Fruit fly (Drosophila melanogaster) whole organism, wandering third instar larva: ENCODE data around the gene CG31267.

Experiments used
- Abd-B ChIP-seq: fragments of >200 bp; optimal IDR thresholded peaks from 2 replicates; lab custom pipeline; 2017; ENCODE audit warnings: missing biosample characterization, missing genetic modification characterization
- CrebA ChIP-seq: fragments of 200-800 bp; sonication (Bioruptor generic); optimal IDR thresholded peaks from 2 replicates; lab custom pipeline; 2016; ENCODE audit warnings: missing biosample characterization, mild to moderate bottlenecking, missing genetic modification characterization, borderline replicate concordance
- Dfd ChIP-seq: fragments of >200 bp; optimal IDR thresholded peaks from 2 replicates; lab custom pipeline; 2017; ENCODE audit warnings: missing biosample characterization, missing genetic modification characterization
- GATAd ChIP-seq: sonication (Bioruptor generic); optimal IDR thresholded peaks from 2 replicates; lab custom pipeline; 2016; ENCODE audit warnings: missing biosample characterization, missing genetic modification characterization
- HLH106 ChIP-seq: fragments of 200-800 bp; optimal IDR thresholded peaks from 3 replicates; lab custom pipeline; 2019; ENCODE audit warnings: missing biosample characterization, mild to moderate bottlenecking, missing genetic modification characterization, moderate library complexity
- Hr83 ChIP-seq: fragments of 200-300 bp; sonication (Bioruptor generic); optimal IDR thresholded peaks from 2 replicates; lab custom pipeline; 2016; ENCODE audit warnings: missing biosample characterization, mild to moderate bottlenecking, missing genetic modification characterization, moderate library complexity; ENCODE audit not compliant: poor library complexity, severe bottlenecking
- Jra ChIP-seq: sonication (Bioruptor generic); optimal IDR thresholded peaks from 2 replicates; lab custom pipeline; 2016; ENCODE audit warnings: missing biosample characterization, missing genetic modification characterization
- Mio ChIP-seq: sonication (Bioruptor generic); optimal IDR thresholded peaks from 2 replicates; lab custom pipeline; 2016; ENCODE audit warnings: missing biosample characterization, missing genetic modification characterization
- Myc ChIP-seq: fragments of >200 bp; optimal IDR thresholded peaks from 2 replicates; lab custom pipeline; 2017
- OdsH ChIP-seq: fragments of 200-800 bp; sonication (Bioruptor generic); optimal IDR thresholded peaks from 2 replicates; lab custom pipeline; 2016; ENCODE audit warnings: missing biosample characterization, mild to moderate bottlenecking, missing genetic modification characterization
- Sp1 ChIP-seq: fragments of 200-800 bp; sonication (Bioruptor generic); optimal IDR thresholded peaks from 3 replicates; lab custom pipeline; 2019; ENCODE audit warnings: missing biosample characterization, mild to moderate bottlenecking, missing genetic modification characterization, moderate library complexity
- dmrt93B ChIP-seq: fragments of 200-800 bp; sonication (Bioruptor generic); optimal IDR thresholded peaks from 2 replicates; lab custom pipeline; 2018; ENCODE audit warnings: missing biosample characterization, mild to moderate bottlenecking, missing genetic modification characterization
- dsf ChIP-seq: sonication (Bioruptor generic); optimal IDR thresholded peaks from 2 replicates; lab custom pipeline; 2016; ENCODE audit warnings: missing biosample characterization, missing genetic modification characterization, borderline replicate concordance
- jim ChIP-seq: fragments of 175-275, 200-325 bp; sonication (Bioruptor generic); optimal IDR thresholded peaks from 2 replicates; lab custom pipeline; 2016; ENCODE audit warnings: missing biosample characterization, mild to moderate bottlenecking, missing genetic modification characterization
- rgr ChIP-seq: fragments of 200-800 bp; sonication (Bioruptor generic); optimal IDR thresholded peaks from 3 replicates; lab custom pipeline; 2016; ENCODE audit warnings: missing biosample characterization, mild to moderate bottlenecking, missing genetic modification characterization
- sage ChIP-seq: fragments of 200-800 bp; sonication (Bioruptor generic); optimal IDR thresholded peaks from 2 replicates; lab custom pipeline; 2016; ENCODE audit warnings: missing biosample characterization, mild to moderate bottlenecking, missing genetic modification characterization
- tai ChIP-seq: sonication (Bioruptor generic); optimal IDR thresholded peaks from 2 replicates; lab custom pipeline; 2016; ENCODE audit warnings: missing biosample characterization, missing genetic modification characterization
- woc ChIP-seq: sonication (Bioruptor generic); optimal IDR thresholded peaks from 2 replicates; lab custom pipeline; 2016; ENCODE audit warnings: missing biosample characterization, mild to moderate bottlenecking, missing genetic modification characterization

CG31267 gene

dm6 chr3R:17151376-17152026, 17.5 kb downstream of the CG31267 start, which contains the start of gene CG5292 (continued):
- no peak for TF ChIP-seq CrebA
- peak; percentile 61 for TF ChIP-seq Sp1 (GFP tag; lab: Kevin White, UChicago)
- no peak for TF ChIP-seq GATAd (GFP tag; lab: Kevin White, UChicago)
- TF ChIP-seq Dfd (GFP tag; lab: Kevin White, UChicago): no peak
- no peak for TF ChIP-seq jim
- no peak for TF ChIP-seq sage (GFP tag; lab: Kevin White, UChicago)
- peak; percentile 54 for TF ChIP-seq OdsH (GFP tag; lab: Kevin White, UChicago)
- peak; percentile 76 for TF ChIP-seq Hr83
- TF ChIP-seq Abd-B (GFP tag; lab: Kevin White, UChicago): no peak
- TF ChIP-seq Myc (lab: Kevin White, UChicago): peak; percentile 34
- TF ChIP-seq Mio: no peak
- no peak for TF ChIP-seq dsf

DNA sequence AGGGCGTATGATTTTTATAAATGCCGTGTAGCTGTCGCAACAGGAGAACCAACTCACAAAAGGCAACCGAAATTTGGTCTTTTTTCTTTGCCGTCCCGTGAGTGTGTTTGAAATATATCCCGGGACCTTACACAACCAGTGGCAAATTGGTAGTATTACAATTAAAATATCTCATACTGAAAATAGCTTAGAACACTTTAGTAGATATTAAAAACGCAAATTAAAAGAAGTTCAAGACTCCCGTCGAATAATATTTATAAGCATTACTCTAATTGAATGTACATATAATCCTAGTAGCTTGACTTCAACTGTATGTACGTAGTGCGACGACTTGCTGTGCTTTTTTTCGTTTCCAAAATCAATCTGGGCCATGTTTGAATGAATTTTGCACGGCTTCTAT, 44.1 kb downstream of the CG31267 start:
- no peak for TF ChIP-seq tai (GFP tag; lab: Kevin White, UChicago)
- no peak for TF ChIP-seq OdsH (GFP tag; lab: Kevin White, UChicago)
- no peak for TF ChIP-seq GATAd (GFP tag; lab: Kevin White, UChicago)
- TF ChIP-seq woc: no peak
- TF ChIP-seq Mio: no peak
- TF ChIP-seq dmrt93B (GFP tag; lab: Kevin White, UChicago): no peak
- TF ChIP-seq HLH106 (tag; lab: Kevin White, UChicago): no peak
- TF ChIP-seq jim: no peak
- no peak for TF ChIP-seq Jra (GFP tag; lab: Kevin White, UChicago)
- no peak for TF ChIP-seq rgr
- TF ChIP-seq Dfd (GFP tag; lab: Kevin White, UChicago): no peak
